Worm (Caenorhabditis elegans) whole organism, L2 larva: ENCODE results near the gene gtf-2F1.

Experiments
- C34F6.9 ChIP-seq: fragments of 150-350 bp; optimal IDR thresholded peaks from 2 replicates; lab custom pipeline; 2014; ENCODE audit warnings: missing biosample characterization, missing genetic modification characterization
- F13H6.1 ChIP-seq: sonication (generic microtip); optimal IDR thresholded peaks from 2 replicates; lab custom pipeline; 2016; ENCODE audit warnings: missing genetic modification characterization, missing compliant biosample characterization
- R02D3.7 ChIP-seq: fragments of 150-350 bp; optimal IDR thresholded peaks from 2 replicates; lab custom pipeline; 2014; ENCODE audit warnings: missing biosample characterization, missing genetic modification characterization
- Y55F3AM.14 ChIP-seq: fragments of 200-800 bp; sonication (Bioruptor generic); optimal IDR thresholded peaks from 2 replicates; lab custom pipeline; 2018; ENCODE audit warnings: mild to moderate bottlenecking, missing genetic modification characterization, missing compliant biosample characterization
- ZK546.5 ChIP-seq: sonication (generic microtip); optimal IDR thresholded peaks from 2 replicates; lab custom pipeline; 2017; ENCODE audit warnings: missing biosample characterization, missing genetic modification characterization
- alr-1 ChIP-seq: fragments of 150-350 bp; optimal IDR thresholded peaks from 2 replicates; lab custom pipeline; 2014; ENCODE audit warnings: missing biosample characterization, missing genetic modification characterization
- aly-2 ChIP-seq: fragments of 150-350 bp; optimal IDR thresholded peaks from 2 replicates; lab custom pipeline; 2014; ENCODE audit warnings: missing biosample characterization, missing genetic modification characterization
- blmp-1 ChIP-seq: sonication (generic microtip); optimal IDR thresholded peaks from 2 replicates; lab custom pipeline; 2017; ENCODE audit warnings: missing genetic modification characterization, mild to moderate bottlenecking, missing compliant biosample characterization, antibody characterized with exemption, moderate library complexity; ENCODE audit not compliant: insufficient read depth
- ceh-16 ChIP-seq: fragments of 150-350 bp; optimal IDR thresholded peaks from 2 replicates; lab custom pipeline; 2014; ENCODE audit warnings: missing biosample characterization, missing genetic modification characterization
- ceh-82 ChIP-seq: fragments of 150-350 bp; optimal IDR thresholded peaks from 2 replicates; lab custom pipeline; 2014; ENCODE audit warnings: missing biosample characterization, missing genetic modification characterization
- crh-2 ChIP-seq: sonication (generic microtip); optimal IDR thresholded peaks from 2 replicates; lab custom pipeline; 2017; ENCODE audit warnings: missing biosample characterization, missing genetic modification characterization
- dmd-4 ChIP-seq: sonication (generic microtip); optimal IDR thresholded peaks from 2 replicates; lab custom pipeline; 2017; ENCODE audit warnings: missing biosample characterization, missing genetic modification characterization
- elt-1 ChIP-seq: fragments of 150-350 bp; optimal IDR thresholded peaks from 2 replicates; lab custom pipeline; 2014; ENCODE audit warnings: missing biosample characterization, missing genetic modification characterization
- elt-3 ChIP-seq: sonication (generic microtip); optimal IDR thresholded peaks from 2 replicates; lab custom pipeline; 2017; ENCODE audit warnings: missing biosample characterization, missing genetic modification characterization
- fos-1 ChIP-seq: fragments of 150-350 bp; optimal IDR thresholded peaks from 2 replicates; lab custom pipeline; 2014; ENCODE audit warnings: missing biosample characterization, missing genetic modification characterization
- gmeb-1 ChIP-seq: fragments of 150-350 bp; optimal IDR thresholded peaks from 2 replicates; lab custom pipeline; 2014; ENCODE audit warnings: missing biosample characterization, missing genetic modification characterization
- lin-11 ChIP-seq: fragments of 150-350 bp; sonication (generic microtip); optimal IDR thresholded peaks from 2 replicates; lab custom pipeline; 2014; ENCODE audit warnings: missing biosample characterization, missing genetic modification characterization, inconsistent platforms, mixed read lengths
- lin-13 ChIP-seq: fragments of 150-350 bp; optimal IDR thresholded peaks from 2 replicates; lab custom pipeline; 2014; ENCODE audit warnings: missing biosample characterization, missing genetic modification reagents, missing genetic modification characterization
- lin-39 ChIP-seq: fragments of 150-350 bp; optimal IDR thresholded peaks from 2 replicates; lab custom pipeline; 2014; ENCODE audit warnings: missing biosample characterization, missing genetic modification reagents, missing genetic modification characterization
- lsy-2 ChIP-seq, 2 experiments: fragments of 150-350 bp in 1 of 2; sonication (generic microtip) in 1 of 2; optimal IDR thresholded peaks; 2 replicates each; lab custom pipeline; 2014 to 2017; ENCODE audit warnings: missing biosample characterization in 2 of 2, missing genetic modification characterization in 2 of 2
- mab-5 ChIP-seq: fragments of 150-350 bp; optimal IDR thresholded peaks from 2 replicates; lab custom pipeline; 2014; ENCODE audit warnings: missing biosample characterization, missing genetic modification characterization
- mbf-1 ChIP-seq: sonication (generic microtip); optimal IDR thresholded peaks from 2 replicates; lab custom pipeline; 2017; ENCODE audit warnings: missing biosample characterization, missing genetic modification characterization
- mdl-1 ChIP-seq, 2 experiments: fragments of 150-350 bp in 1 of 2; sonication (generic microtip) in 1 of 2; optimal IDR thresholded peaks; 2 replicates each; lab custom pipeline; 2017; ENCODE audit warnings: missing biosample characterization in 2 of 2, missing genetic modification characterization in 2 of 2
- nhr-10 ChIP-seq: sonication (generic microtip); optimal IDR thresholded peaks from 2 replicates; lab custom pipeline; 2017; ENCODE audit warnings: missing biosample characterization, missing genetic modification characterization
- nhr-11 ChIP-seq: fragments of 150-350 bp; optimal IDR thresholded peaks from 2 replicates; lab custom pipeline; 2014; ENCODE audit warnings: missing biosample characterization, missing genetic modification characterization
- nhr-12 ChIP-seq: fragments of 150-350 bp; optimal IDR thresholded peaks from 2 replicates; lab custom pipeline; 2014; ENCODE audit warnings: missing biosample characterization, missing genetic modification characterization
- nhr-129 ChIP-seq: fragments of 150-350 bp; optimal IDR thresholded peaks from 2 replicates; lab custom pipeline; 2014; ENCODE audit warnings: missing biosample characterization, missing genetic modification characterization
- nhr-21 ChIP-seq: fragments of 150-350 bp; optimal IDR thresholded peaks from 2 replicates; lab custom pipeline; 2014; ENCODE audit warnings: missing biosample characterization, missing genetic modification characterization
- nhr-23 ChIP-seq: fragments of 150-350 bp; optimal IDR thresholded peaks from 2 replicates; lab custom pipeline; 2014; ENCODE audit warnings: missing biosample characterization, missing genetic modification reagents, missing genetic modification characterization
- nhr-237 ChIP-seq: fragments of 150-350 bp; optimal IDR thresholded peaks from 2 replicates; lab custom pipeline; 2014; ENCODE audit warnings: missing biosample characterization, missing genetic modification characterization
- nhr-25 ChIP-seq: fragments of 150-350 bp; sonication (generic microtip); optimal IDR thresholded peaks from 3 replicates; lab custom pipeline; 2014; ENCODE audit warnings: missing biosample characterization, missing genetic modification characterization
- nhr-6 ChIP-seq: fragments of 150-350 bp; optimal IDR thresholded peaks from 2 replicates; lab custom pipeline; 2014; ENCODE audit warnings: missing biosample characterization, missing genetic modification characterization
- nhr-77 ChIP-seq: fragments of 150-350 bp; optimal IDR thresholded peaks from 2 replicates; lab custom pipeline; 2014; ENCODE audit warnings: missing biosample characterization, missing genetic modification characterization
- peb-1 ChIP-seq: fragments of 150-350 bp; optimal IDR thresholded peaks from 2 replicates; lab custom pipeline; 2014; ENCODE audit warnings: missing biosample characterization, missing genetic modification characterization
- sem-4 ChIP-seq: fragments of 150-350 bp; optimal IDR thresholded peaks from 2 replicates; lab custom pipeline; 2014; ENCODE audit warnings: missing biosample characterization, missing genetic modification reagents, missing genetic modification characterization
- skn-1 ChIP-seq: sonication (generic microtip); optimal IDR thresholded peaks from 2 replicates; lab custom pipeline; 2017; ENCODE audit warnings: missing biosample characterization, missing genetic modification characterization
- sma-3 ChIP-seq: sonication (generic microtip); optimal IDR thresholded peaks from 2 replicates; lab custom pipeline; 2016; ENCODE audit warnings: missing genetic modification reagents, missing genetic modification characterization, missing compliant biosample characterization
- sma-9 ChIP-seq, 2 experiments: fragments of 150-350 bp in 1 of 2; sonication (generic microtip) in 1 of 2; optimal IDR thresholded peaks; 2 replicates each; lab custom pipeline; 2014 to 2016; ENCODE audit warnings: missing genetic modification characterization in 2 of 2, mild to moderate bottlenecking in 1 of 2, missing biosample characterization in 1 of 2, missing compliant biosample characterization in 1 of 2, missing genetic modification reagents in 1 of 2, moderate library complexity in 1 of 2
- snpc-4 ChIP-seq: fragments of 150-350 bp; optimal IDR thresholded peaks from 2 replicates; lab custom pipeline; 2014; ENCODE audit warnings: missing biosample characterization, missing genetic modification characterization
- unc-39 ChIP-seq: fragments of 150-350 bp; optimal IDR thresholded peaks from 2 replicates; lab custom pipeline; 2014; ENCODE audit warnings: missing biosample characterization, missing genetic modification characterization
- unc-55 ChIP-seq: fragments of 150-350 bp; sonication (generic microtip); optimal IDR thresholded peaks from 3 replicates; lab custom pipeline; 2014; ENCODE audit warnings: missing biosample characterization, missing genetic modification reagents, missing genetic modification characterization
- unc-62 ChIP-seq: fragments of 150-350 bp; optimal IDR thresholded peaks from 2 replicates; lab custom pipeline; 2014; ENCODE audit warnings: missing biosample characterization, missing genetic modification reagents, missing genetic modification characterization
- zag-1 ChIP-seq: fragments of 150-350 bp; optimal IDR thresholded peaks from 2 replicates; lab custom pipeline; 2014; ENCODE audit warnings: missing biosample characterization, missing genetic modification characterization
- ztf-1 ChIP-seq: fragments of 200-800 bp; sonication (Bioruptor generic); conservative IDR thresholded peaks from 2 replicates; pipeline ENCODE4 v1.3.6; 2022; ENCODE audit warnings: missing genetic modification characterization, missing compliant biosample characterization
- ztf-11 ChIP-seq: sonication (generic microtip); optimal IDR thresholded peaks from 2 replicates; lab custom pipeline; 2017; ENCODE audit warnings: missing biosample characterization, missing genetic modification characterization
- ztf-4 ChIP-seq: fragments of 150-350 bp; optimal IDR thresholded peaks from 2 replicates; lab custom pipeline; 2014; ENCODE audit warnings: missing biosample characterization, missing genetic modification characterization

gtf-2F1 gene

ce11 chrII:4294189-4294588 lies 7.2 kb upstream of the gtf-2F1 start:
- no peak for TF ChIP-seq elt-3 (tag; lab: Kevin White, UChicago)
- no peak for TF ChIP-seq aly-2 (tag; lab: Kevin White, UChicago)
- TF ChIP-seq ceh-82 (tag; lab: Kevin White, UChicago) = no peak
- TF ChIP-seq unc-39 = no peak
- peak; percentile 11 for TF ChIP-seq sma-9 (GFP tag; optimal IDR thresholded peaks at IDR 0.05; lab: Kevin White, UChicago)
- no peak for TF ChIP-seq sma-9 (tag; optimal IDR thresholded peaks at IDR 0.05; lab: Kevin White, UChicago)
- TF ChIP-seq elt-1 (tag; lab: Kevin White, UChicago) = peak; percentile 17

- TF ChIP-seq aly-2 (tag; lab: Kevin White, UChicago) (no peak), nhr-12 (no peak), nhr-237 (tag; lab: Kevin White, UChicago) (no peak), R02D3.7 (tag; lab: Kevin White, UChicago) (no peak)
These were observed 6.6 kb upstream of the gtf-2F1 start, which contains the start of gene rml-4 for ce11 chrII:4294801-4295200. Gene rml-4 (plus strand): TSS chrII:4295101.

ce11 chrII:4297259-4297658 lies 4.1 kb upstream of the gtf-2F1 start:
- TF ChIP-seq ceh-82 (tag; lab: Kevin White, UChicago) = no peak

- TF ChIP-seq gmeb-1 (tag; lab: Kevin White, UChicago) = peak; percentile 93
- TF ChIP-seq nhr-77 (tag; lab: Kevin White, UChicago) = peak; percentile 73
- no peak for TF ChIP-seq elt-1 (tag; lab: Kevin White, UChicago)
- no peak for TF ChIP-seq ztf-1 (GFP tag; lab: Robert Waterston, UW)
- TF ChIP-seq nhr-11 (tag; lab: Kevin White, UChicago) = no peak
- peak; percentile 97 for TF ChIP-seq crh-2 (tag; lab: Kevin White, UChicago)
- TF ChIP-seq alr-1 (tag; lab: Kevin White, UChicago) = no peak
- no peak for TF ChIP-seq nhr-23
- TF ChIP-seq nhr-6 = peak; percentile 81
- TF ChIP-seq skn-1 (tag; lab: Kevin White, UChicago) = peak; percentile 4
- peak; percentile 34 for TF ChIP-seq nhr-12
- TF ChIP-seq ztf-4 (tag; lab: Kevin White, UChicago) = peak; percentile 82
- TF ChIP-seq snpc-4 (tag; lab: Kevin White, UChicago) = peak; percentile 85
- TF ChIP-seq sma-9 (GFP tag; optimal IDR thresholded peaks at IDR 0.05; lab: Kevin White, UChicago) = peak; percentile 98
- TF ChIP-seq sma-9 (tag; optimal IDR thresholded peaks at IDR 0.05; lab: Kevin White, UChicago) = no peak
- TF ChIP-seq aly-2 (tag; lab: Kevin White, UChicago) = no peak
- TF ChIP-seq ceh-82 (tag; lab: Kevin White, UChicago) = no peak
- TF ChIP-seq lsy-2 (tag; optimal IDR thresholded peaks at IDR 0.05; lab: Kevin White, UChicago) = peak; percentile 93 to 97
- peak; percentile 60 for TF ChIP-seq nhr-237 (tag; lab: Kevin White, UChicago)
- peak; percentile 98 for TF ChIP-seq sma-3 (GFP tag; lab: Kevin White, UChicago)
- peak; percentile 74 for TF ChIP-seq blmp-1 (tag; lab: Kevin White, UChicago)
- peak; percentile 95 for TF ChIP-seq C34F6.9 (tag; lab: Kevin White, UChicago)
- TF ChIP-seq ztf-11 (tag; lab: Kevin White, UChicago) = peak; percentile 32
- TF ChIP-seq mdl-1 (tag; optimal IDR thresholded peaks at IDR 0.05; lab: Kevin White, UChicago) = peak in 1 of 2 experiments; percentile 70
- TF ChIP-seq mab-5 (tag; lab: Kevin White, UChicago) = peak; percentile 95
- peak; percentile 94 for TF ChIP-seq sem-4 (tag; lab: Kevin White, UChicago)
- no peak for TF ChIP-seq lin-39
- TF ChIP-seq lin-13 (GFP tag; lab: Kevin White, UChicago) = peak; percentile 97
- TF ChIP-seq F13H6.1 = peak; percentile 94
- TF ChIP-seq ZK546.5 = peak; percentile 72
- peak; percentile 95 for TF ChIP-seq ceh-16 (tag; lab: Kevin White, UChicago)
- TF ChIP-seq lin-11 (tag; lab: Kevin White, UChicago) = peak; percentile 96
- peak; percentile 49 for TF ChIP-seq nhr-10
- peak; percentile 99 for TF ChIP-seq unc-55
- no peak for TF ChIP-seq mbf-1 (tag; lab: Kevin White, UChicago)
- peak; percentile 56 for TF ChIP-seq zag-1 (tag; lab: Kevin White, UChicago)
- TF ChIP-seq dmd-4 = peak; percentile 31
- TF ChIP-seq unc-39 = no peak
- peak; percentile 79 for TF ChIP-seq nhr-129 (tag; lab: Kevin White, UChicago)
- no peak for TF ChIP-seq peb-1
- peak; percentile 82 for TF ChIP-seq unc-62 (GFP tag; lab: Kevin White, UChicago)
- TF ChIP-seq nhr-21 (tag; lab: Kevin White, UChicago) = peak; percentile 94
- TF ChIP-seq elt-3 (tag; lab: Kevin White, UChicago) = no peak
- TF ChIP-seq R02D3.7 (tag; lab: Kevin White, UChicago) = peak; percentile 100
- peak; percentile 96 for TF ChIP-seq nhr-25
- peak; percentile 91 for TF ChIP-seq fos-1 (tag; lab: Kevin White, UChicago)
- TF ChIP-seq Y55F3AM.14 (GFP tag; lab: Kevin White, UChicago) = peak; percentile 84
These were observed 2.1 kb upstream of the gtf-2F1 start, which contains the start of gene sco-1 for ce11 chrII:4299227-4299703. Gene sco-1 (plus strand): TSS chrII:4299653.
